Fruit fly (Drosophila melanogaster): Measurements from ENCODE around the gene Tmem43.
A peak's percentile ranks its signal among the peaks of the same experiment; 100 is the strongest.

Gene Tmem43

dm6 chr3L:7946222-7946621 is 31.3 kb upstream of the Tmem43 start, which contains the start of gene CG43880:
Gene CG43880, minus strand, starts transcription at chr3L:7946322.
- TF ChIP-seq CG8478 (optimal IDR thresholded peaks at IDR 0.05): no peak
- TF ChIP-seq CTCF (optimal IDR thresholded peaks at IDR 0.05): no peak

- TF ChIP-seq CG8478 (optimal IDR thresholded peaks at IDR 0.05) (no peak), CTCF (optimal IDR thresholded peaks at IDR 0.05) (no peak)
These were observed 29.0 kb upstream of the Tmem43 start for dm6 chr3L:7943950-7944349.

DNA sequence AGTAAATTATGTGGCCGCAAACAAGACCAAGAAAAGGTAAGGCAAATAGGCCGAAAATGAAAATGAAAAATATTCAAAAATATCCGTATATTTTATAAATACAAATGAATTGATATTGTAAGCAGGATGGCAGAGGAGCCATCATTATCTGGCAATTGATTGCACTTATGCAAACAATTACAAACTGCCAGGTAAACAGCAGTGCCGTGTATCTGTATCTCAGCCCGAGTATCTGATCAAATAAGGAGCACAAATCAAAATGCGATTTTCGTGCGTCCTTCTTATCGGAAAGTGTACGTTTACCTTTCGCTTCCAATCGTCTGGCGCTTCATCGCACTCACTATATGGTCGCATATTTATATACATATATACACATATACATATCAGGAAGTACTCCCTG is 28.1 kb upstream of the Tmem43 start:
- TF ChIP-seq CG8478 (optimal IDR thresholded peaks at IDR 0.05): no peak
- no peak for TF ChIP-seq CTCF (optimal IDR thresholded peaks at IDR 0.05)

dm6 chr3L:7942403-7942952 is 27.6 kb upstream of the Tmem43 start:
- TF ChIP-seq CTCF (optimal IDR thresholded peaks at IDR 0.05) (no peak), CG8478 (optimal IDR thresholded peaks at IDR 0.05) (no peak)

DNA sequence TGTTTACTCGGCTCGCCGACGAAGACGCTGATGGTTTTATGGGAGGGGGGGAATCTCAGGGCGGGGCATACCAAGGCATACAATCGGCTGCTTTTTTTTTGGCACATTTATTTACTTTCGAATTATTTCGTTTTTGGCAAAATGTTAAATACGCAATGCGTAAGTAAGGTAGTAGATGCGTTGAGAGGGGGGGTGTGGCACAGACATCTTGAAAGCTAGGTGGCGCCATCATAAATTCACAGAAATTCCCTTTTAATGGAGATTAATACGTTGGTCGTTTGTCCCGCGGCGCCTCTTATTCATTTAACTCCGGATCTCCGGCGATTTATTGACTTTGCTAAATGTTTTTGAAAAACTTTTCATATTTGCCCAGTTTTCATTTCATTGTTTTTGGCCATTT is 26.6 kb upstream of the Tmem43 start:
- TF ChIP-seq CTCF (optimal IDR thresholded peaks at IDR 0.05) (peak; percentile 51 to 68), CG8478 (optimal IDR thresholded peaks at IDR 0.05) (no peak)

DNA sequence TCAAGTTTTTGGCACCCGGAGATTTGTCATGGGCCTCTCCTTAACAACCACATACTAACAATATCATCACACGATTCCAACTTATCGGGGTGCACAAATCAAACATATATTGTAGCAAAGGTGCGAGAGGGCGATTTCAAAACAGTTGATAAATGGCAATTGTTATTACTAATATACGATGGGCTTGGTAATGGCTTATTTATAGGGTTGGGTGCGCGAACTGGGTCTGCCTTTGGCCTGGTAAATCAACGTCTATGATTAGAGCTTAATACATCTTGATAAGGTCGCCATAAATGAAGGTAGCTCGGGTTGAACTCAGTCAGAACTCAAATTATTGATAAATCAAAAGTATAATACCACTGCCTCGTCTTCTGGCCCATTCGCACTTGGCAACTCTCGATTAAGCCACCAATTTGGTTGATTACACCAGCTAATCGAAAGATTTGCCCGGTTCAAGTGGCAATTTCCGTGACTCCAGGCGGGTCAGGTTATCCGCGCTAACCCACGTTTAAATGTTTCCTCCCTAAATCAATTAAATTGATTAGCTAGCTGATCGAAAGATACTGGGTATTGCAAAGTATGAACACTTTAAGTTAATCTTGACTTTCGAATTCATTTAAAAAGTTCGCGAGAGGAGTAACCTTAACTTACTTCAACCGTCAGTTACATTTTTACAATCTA is 25.8 kb upstream of the Tmem43 start:
- TF ChIP-seq CTCF (optimal IDR thresholded peaks at IDR 0.05) (no peak), CG8478 (optimal IDR thresholded peaks at IDR 0.05) (no peak)

dm6 chr3L:7938638-7939037 is 23.7 kb upstream of the Tmem43 start:
- TF ChIP-seq CTCF (optimal IDR thresholded peaks at IDR 0.05): no peak
- TF ChIP-seq CG8478 (optimal IDR thresholded peaks at IDR 0.05): no peak

DNA sequence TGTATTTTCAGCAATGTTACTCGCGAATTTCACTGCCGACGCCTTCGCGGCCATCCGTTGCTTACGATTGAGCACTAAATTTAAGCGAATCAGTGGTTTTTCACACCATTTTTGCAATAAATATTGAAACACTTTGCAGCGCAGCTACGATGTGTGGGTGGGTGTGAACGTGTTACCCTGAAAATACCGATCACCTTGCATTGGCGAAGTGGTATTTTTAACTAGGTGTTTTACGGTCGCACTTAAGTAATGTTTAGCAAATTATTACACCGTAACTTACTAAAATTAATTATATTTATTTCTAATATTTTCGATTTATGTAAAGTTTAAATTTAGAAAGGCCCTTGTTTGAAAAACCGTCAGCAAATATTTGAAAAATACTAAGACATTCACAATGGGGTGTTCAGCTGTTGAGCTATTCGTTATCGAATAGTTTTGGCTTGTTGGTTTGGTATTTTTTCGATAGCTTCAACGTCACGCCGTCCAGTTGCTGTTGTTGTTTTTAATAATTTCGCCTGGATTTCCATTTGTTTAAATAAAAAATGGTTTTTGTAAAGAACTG is 21.1 kb upstream of the Tmem43 start, which contains the start of the genes syd and Srp9:
Gene syd, minus strand, starts transcription at position 188 of the 562 bp plus-strand sequence.
Gene Srp9, plus strand, starts transcription at position 441 of the 562 bp plus-strand sequence.
- TF ChIP-seq CTCF (optimal IDR thresholded peaks at IDR 0.05): no peak
- no peak for TF ChIP-seq CG8478 (optimal IDR thresholded peaks at IDR 0.05)

- TF ChIP-seq CTCF (optimal IDR thresholded peaks at IDR 0.05) (no peak), CG8478 (optimal IDR thresholded peaks at IDR 0.05) (no peak)
These were observed 20.6 kb upstream of the Tmem43 start for dm6 chr3L:7935409-7935932.

- TF ChIP-seq CG8478 (optimal IDR thresholded peaks at IDR 0.05) (no peak), CTCF (optimal IDR thresholded peaks at IDR 0.05) (no peak)
These were observed 19.9 kb upstream of the Tmem43 start for dm6 chr3L:7934857-7935256.

dm6 chr3L:7934200-7934599 is 19.3 kb upstream of the Tmem43 start:
- TF ChIP-seq CG8478 (optimal IDR thresholded peaks at IDR 0.05): no peak
- TF ChIP-seq CTCF (optimal IDR thresholded peaks at IDR 0.05): no peak

DNA sequence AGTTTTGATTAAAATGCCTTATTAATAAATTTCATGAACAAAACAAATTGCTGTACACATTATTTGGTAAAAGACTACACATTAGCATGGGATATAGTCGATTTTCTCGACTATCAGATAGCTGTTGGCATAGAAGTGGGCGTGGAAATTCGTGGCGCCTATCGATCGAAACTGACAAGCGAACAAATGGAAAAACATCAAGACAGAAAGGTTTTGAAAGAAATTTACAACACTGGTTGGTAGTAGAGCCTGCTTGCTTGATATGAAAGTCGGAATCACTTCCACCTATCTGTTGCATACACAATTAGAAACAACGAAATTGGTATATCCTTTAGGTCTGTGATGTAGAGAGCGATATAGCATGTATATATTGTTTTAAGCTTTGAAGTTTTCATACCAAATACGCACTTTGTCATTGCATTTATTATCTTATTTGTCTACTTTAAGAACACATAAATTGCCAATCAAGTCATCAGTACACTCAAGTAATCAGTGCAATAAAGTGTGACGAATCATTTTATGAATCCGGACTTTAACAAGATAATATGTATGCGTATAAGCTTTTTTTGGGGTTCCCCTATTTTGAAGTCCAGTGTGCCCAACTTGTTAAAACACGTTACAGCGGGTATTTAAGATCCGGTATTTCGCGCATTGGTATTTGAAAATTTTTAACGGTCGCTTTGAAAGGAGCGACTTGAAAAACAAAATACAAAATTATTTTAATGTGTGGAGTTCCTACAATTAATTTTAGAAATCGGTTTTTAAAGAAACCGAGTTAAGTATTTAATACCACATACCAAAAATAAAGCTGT is 1.1 kb upstream of the Tmem43 start:
- TF ChIP-seq CG8478 (optimal IDR thresholded peaks at IDR 0.05): no peak
- TF ChIP-seq CTCF (optimal IDR thresholded peaks at IDR 0.05): no peak

DNA sequence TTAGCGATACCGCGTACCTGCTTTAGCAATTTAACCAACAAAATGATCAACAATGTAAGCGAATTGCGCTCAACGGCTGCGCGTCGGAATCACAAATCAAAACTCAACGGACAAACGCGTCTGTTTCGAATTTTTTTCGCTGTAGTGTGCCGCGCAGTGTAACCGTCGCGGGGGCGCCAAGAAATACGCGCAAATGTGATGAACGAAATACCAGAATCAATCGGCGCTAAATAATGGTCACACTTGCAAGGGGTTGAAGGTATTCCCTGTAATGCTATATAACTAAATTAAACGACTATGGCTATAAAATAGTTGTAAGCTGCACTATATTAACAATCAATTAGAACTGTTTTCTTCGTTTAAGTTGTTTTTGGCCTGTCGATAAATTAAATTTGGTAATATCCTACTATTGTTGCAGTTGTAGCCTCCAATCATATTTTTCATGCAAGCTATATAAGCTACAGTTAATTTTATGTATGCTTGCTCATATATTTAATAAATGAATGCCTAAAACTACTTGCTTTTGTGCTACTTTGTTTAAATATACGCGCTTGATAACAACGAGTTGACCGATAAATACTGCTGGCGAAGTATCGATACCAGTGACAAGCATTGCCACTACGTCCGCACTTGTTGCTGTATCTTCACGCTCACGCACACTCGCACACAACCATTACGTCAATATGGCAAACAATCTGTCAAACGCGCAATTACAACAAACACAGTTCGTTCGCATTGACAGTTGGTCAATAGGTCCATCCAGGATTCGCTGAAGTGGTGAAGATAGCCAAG is 3.0 kb downstream of the Tmem43 start, which contains the start of the genes pbl and CG8281:
Gene pbl, minus strand, starts transcription at position 190 of the 792 bp plus-strand sequence.
Gene CG8281, plus strand, starts transcription at position 699 of the 792 bp plus-strand sequence.
- TF ChIP-seq CTCF (optimal IDR thresholded peaks at IDR 0.05) (peak in 1 of 2 experiments; percentile 4), CG8478 (optimal IDR thresholded peaks at IDR 0.05) (no peak)

dm6 chr3L:7910916-7911467 is 3.9 kb downstream of the Tmem43 start:
- TF ChIP-seq CTCF (optimal IDR thresholded peaks at IDR 0.05) (no peak), CG8478 (optimal IDR thresholded peaks at IDR 0.05) (no peak)

Measured in S2 (cell line).